Worm (Caenorhabditis elegans) whole organism, L2 larva: Measurements from ENCODE around the gene gst-21.

ENCODE experiments used
- blmp-1 ChIP-seq: sonication (generic microtip); optimal IDR thresholded peaks from 2 replicates; lab custom pipeline; 2017; ENCODE audit warnings: missing genetic modification characterization, mild to moderate bottlenecking, missing compliant biosample characterization, antibody characterized with exemption, moderate library complexity; ENCODE audit not compliant: insufficient read depth
- elt-3 ChIP-seq: sonication (generic microtip); optimal IDR thresholded peaks from 2 replicates; lab custom pipeline; 2017; ENCODE audit warnings: missing biosample characterization, missing genetic modification characterization
- mdl-1 ChIP-seq, 2 experiments: fragments of 150-350 bp in 1 of 2; sonication (generic microtip) in 1 of 2; optimal IDR thresholded peaks; 2 replicates each; lab custom pipeline; 2017; ENCODE audit warnings: missing biosample characterization in 2 of 2, missing genetic modification characterization in 2 of 2
- nhr-237 ChIP-seq: fragments of 150-350 bp; optimal IDR thresholded peaks from 2 replicates; lab custom pipeline; 2014; ENCODE audit warnings: missing biosample characterization, missing genetic modification characterization

ce11 chrV:1756099-1756498 lies 24.3 kb upstream of the gst-21 start:
- TF ChIP-seq elt-3 (tag; lab: Kevin White, UChicago) (no peak), nhr-237 (tag; lab: Kevin White, UChicago) (no peak), mdl-1 (tag; optimal IDR thresholded peaks at IDR 0.05; lab: Kevin White, UChicago) (no peak), blmp-1 (tag; lab: Kevin White, UChicago) (no peak)
